Fruit fly (Drosophila melanogaster): Measurements from ENCODE around the gene Vtld.
"Not testable (repeated sequence)": the region's sequence is repeated elsewhere in the genome, so short reads cannot be mapped to it uniquely, and the experiment has no call there.

Vtld gene

dm6 chr3L:19760109-19760508, at the start of gene Vtld:
TSS of gene Vtld (plus strand) at chr3L:19760409.
- not testable (repeated sequence) for TF ChIP-seq noc (tag; optimal IDR thresholded peaks at IDR 0.05)

- not testable (repeated sequence) for TF ChIP-seq noc (tag; optimal IDR thresholded peaks at IDR 0.05)
Observed at dm6 chr3L:19718228-19718627, 42.0 kb upstream of the Vtld start, which contains the start of gene Trpml. TSS of gene Trpml (minus strand) at chr3L:19718328.

dm6 chr3L:19728694-19729093, 31.5 kb upstream of the Vtld start, which contains the start of gene CG42529:
TSS of gene CG42529 (plus strand) at chr3L:19728994.
- TF ChIP-seq noc (tag; optimal IDR thresholded peaks at IDR 0.05), result not testable (repeated sequence)

dm6 chr3L:19749644-19750043, 10.6 kb upstream of the Vtld start, which contains the start of gene CG42638:
TSS of gene CG42638 (minus strand) at chr3L:19749744.
- not testable (repeated sequence) for TF ChIP-seq noc (tag; optimal IDR thresholded peaks at IDR 0.05)

- TF ChIP-seq noc (tag; optimal IDR thresholded peaks at IDR 0.05), result peak; percentile 87
Observed at dm6 chr3L:19777279-19777960, 17.2 kb downstream of the Vtld start.

dm6 chr3L:19778530-19778929, 18.3 kb downstream of the Vtld start:
- no peak for TF ChIP-seq noc (tag; optimal IDR thresholded peaks at IDR 0.05)

- TF ChIP-seq noc (tag; optimal IDR thresholded peaks at IDR 0.05), result peak; percentile 53
Observed at dm6 chr3L:19787632-19788031, 27.4 kb downstream of the Vtld start.

- TF ChIP-seq noc (tag; optimal IDR thresholded peaks at IDR 0.05), result no peak
Observed at dm6 chr3L:19790564-19790928, 30.3 kb downstream of the Vtld start.

dm6 chr3L:19790929-19791687, 30.9 kb downstream of the Vtld start:
- TF ChIP-seq noc (tag; optimal IDR thresholded peaks at IDR 0.05), result peak; percentile 75

- peak; percentile 45 for TF ChIP-seq noc (tag; optimal IDR thresholded peaks at IDR 0.05)
Observed at dm6 chr3L:19791688-19792073, 31.5 kb downstream of the Vtld start.

- TF ChIP-seq noc (tag; optimal IDR thresholded peaks at IDR 0.05), result no peak
Observed at dm6 chr3L:19792717-19793437, 32.7 kb downstream of the Vtld start.

- no peak for TF ChIP-seq noc (tag; optimal IDR thresholded peaks at IDR 0.05)
Observed at dm6 chr3L:19793438-19793998, 33.3 kb downstream of the Vtld start, which contains the start of the genes CG42637, Gyc76C and SREBP. TSS of gene CG42637 (minus strand) at chr3L:19793569. TSS of gene Gyc76C (minus strand) at chr3L:19793569. TSS of gene SREBP (plus strand) at chr3L:19793935.

dm6 chr3L:19794203-19794802, 34.1 kb downstream of the Vtld start:
- peak; percentile 94 for TF ChIP-seq noc (tag; optimal IDR thresholded peaks at IDR 0.05)

- no peak for TF ChIP-seq noc (tag; optimal IDR thresholded peaks at IDR 0.05)
Observed at dm6 chr3L:19798978-19799377, 38.8 kb downstream of the Vtld start, which contains the start of gene Ir76a. TSS of gene Ir76a (plus strand) at chr3L:19799278.

- TF ChIP-seq noc (tag; optimal IDR thresholded peaks at IDR 0.05), result no peak
Observed at dm6 chr3L:19801105-19801504, 40.9 kb downstream of the Vtld start, which contains the start of gene CG14102. TSS of gene CG14102 (minus strand) at chr3L:19801291.
